Fruit fly (Drosophila melanogaster): Measurements from ENCODE around the gene CG31883.

CG31883 gene

DNA sequence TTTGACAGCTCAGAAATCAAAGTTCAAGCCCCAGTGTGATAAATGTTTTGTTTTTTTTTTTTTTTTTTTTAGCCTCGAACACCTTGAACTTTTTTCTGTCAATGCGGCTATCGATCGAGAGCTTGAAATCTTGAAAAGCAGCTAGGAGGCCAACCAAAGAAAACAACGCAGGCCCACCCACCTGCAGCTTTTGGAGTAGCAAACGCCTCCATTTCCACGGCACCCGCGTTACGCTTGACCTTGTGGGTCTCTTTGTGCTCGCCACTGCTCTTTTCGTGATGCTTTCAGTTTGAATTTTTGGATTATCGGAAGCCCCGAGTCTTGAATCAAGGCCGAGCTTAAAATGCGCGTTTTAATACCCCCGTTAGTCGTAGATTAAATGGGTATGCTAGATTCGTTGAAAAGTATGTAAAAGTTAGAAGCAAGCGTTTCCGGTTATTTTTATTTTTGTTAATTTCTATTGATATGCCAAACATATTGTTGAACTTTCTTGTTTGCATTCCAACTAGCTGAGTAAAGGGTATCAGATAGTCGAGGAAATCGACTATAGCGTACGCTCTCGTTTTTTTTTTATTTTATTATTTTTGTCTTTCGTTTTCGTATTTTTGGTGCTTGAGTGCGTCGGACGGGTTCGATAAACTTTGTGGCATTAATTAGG, 25.4 kb upstream of the CG31883 start:
- TF ChIP-seq Mnt (GFP tag; optimal IDR thresholded peaks at IDR 0.05) (no peak), bab1 (GFP tag; optimal IDR thresholded peaks at IDR 0.05) (peak; percentile 48), CG1620 (GFP tag; optimal IDR thresholded peaks at IDR 0.05) (no peak)

DNA sequence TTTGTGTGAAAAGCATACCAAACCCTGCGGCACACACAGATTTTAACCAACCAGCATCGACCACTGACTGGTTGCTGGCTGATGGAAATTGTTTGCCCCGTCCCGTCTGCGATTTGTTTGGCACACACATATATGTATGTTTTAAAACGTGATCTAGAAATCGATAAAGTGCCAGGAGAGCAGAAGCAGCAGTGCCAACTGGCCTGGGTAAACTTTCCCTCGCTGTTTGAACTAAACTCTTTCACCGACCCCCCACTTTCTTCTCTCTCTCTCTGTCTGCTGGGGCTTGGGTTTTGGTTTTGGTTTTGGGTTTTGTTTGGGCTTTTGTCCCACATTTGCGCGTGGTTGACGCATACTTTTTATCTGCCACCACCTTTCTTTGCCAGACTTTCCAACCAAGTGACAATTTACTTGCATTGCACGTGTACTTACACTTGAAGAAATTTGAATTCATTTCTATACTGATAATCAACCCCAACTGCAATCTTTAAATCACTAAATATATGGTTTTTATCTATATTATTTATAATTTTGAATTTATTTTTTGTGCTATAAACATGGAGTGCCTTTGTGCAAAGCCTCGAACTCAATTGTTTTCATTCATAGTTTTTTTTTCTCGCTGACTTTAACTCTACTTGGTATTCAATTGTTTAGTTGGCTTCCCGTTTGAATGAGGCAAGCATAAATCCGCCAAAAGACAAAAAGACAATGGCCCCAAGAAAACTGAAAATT, 22.8 kb upstream of the CG31883 start:
- peak; percentile 40 for TF ChIP-seq kay (GFP tag; ENCODE audit: borderline replicate concordance)
- TF ChIP-seq ovo (GFP tag; optimal IDR thresholded peaks at IDR 0.05), result no peak
- TF ChIP-seq CG12768 (GFP tag; optimal IDR thresholded peaks at IDR 0.05), result no peak

DNA sequence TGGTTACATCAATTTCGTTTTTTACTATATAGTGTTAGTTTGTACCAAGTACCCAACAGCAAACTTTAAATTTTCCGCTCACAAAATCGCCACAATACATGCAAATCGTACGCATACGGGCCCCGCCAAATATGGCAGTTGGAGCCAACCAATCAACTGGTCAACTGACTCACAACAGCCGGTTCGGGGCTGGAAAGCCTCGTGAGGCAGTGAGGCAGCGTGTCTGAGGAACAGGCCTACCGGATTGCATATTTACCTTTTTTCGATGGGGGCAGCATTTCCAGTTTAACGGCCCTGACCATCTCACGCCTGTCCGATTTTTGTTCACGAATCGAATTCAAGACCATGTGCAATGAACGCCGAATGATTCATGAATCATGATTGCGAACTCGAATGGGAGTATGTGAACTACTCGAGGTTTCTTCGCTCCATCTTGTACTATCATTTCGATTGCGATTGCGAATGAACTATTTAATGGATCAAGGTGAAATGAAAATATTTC, 21.7 kb upstream of the CG31883 start:
- TF ChIP-seq tj (GFP tag; optimal IDR thresholded peaks at IDR 0.05), result peak; percentile 50
- no peak for TF ChIP-seq CG7045 (GFP tag; optimal IDR thresholded peaks at IDR 0.05)

DNA sequence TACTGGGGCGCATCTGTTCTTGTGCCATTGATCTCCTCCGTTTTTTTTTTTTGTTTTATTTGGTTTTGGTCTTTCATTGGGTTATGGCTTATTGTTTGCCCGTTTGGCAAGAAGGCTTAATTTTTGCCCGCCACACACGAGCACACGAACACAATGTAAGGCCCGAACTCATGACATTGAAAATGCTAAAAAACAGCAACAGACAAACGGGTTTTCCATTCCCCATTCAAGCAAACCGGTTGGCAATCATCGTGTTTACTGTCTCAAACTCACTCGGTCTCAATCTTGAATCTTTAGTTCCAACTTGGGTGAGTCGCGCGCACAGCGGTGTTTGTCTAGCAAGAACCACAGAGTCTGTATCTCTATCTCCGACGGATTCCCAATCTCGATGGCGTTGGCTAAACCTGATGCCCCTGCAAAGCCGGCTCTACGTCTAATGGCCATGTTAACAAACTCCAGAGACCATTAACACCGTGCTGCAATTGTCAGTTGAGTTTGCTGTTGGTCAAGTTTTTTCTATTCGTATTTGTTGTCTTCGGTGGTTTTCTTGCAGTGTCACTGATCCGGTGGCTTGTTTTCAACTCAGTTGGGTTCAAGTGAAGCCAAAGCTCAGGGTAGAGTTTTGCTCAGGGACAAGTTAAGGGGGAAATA, 19.6 kb upstream of the CG31883 start:
- TF ChIP-seq pad (GFP tag; optimal IDR thresholded peaks at IDR 0.05) (no peak), CG33017 (tag; optimal IDR thresholded peaks at IDR 0.05) (no peak), Hr96 (GFP tag; optimal IDR thresholded peaks at IDR 0.05) (no peak), CG11617 (GFP tag; optimal IDR thresholded peaks at IDR 0.05) (no peak), toe (GFP tag; optimal IDR thresholded peaks at IDR 0.05) (no peak), tj (GFP tag; optimal IDR thresholded peaks at IDR 0.05) (no peak), Crg-1 (GFP tag; optimal IDR thresholded peaks at IDR 0.05) (no peak), CG7101 (tag; optimal IDR thresholded peaks at IDR 0.05) (no peak), CG5204 (GFP tag; optimal IDR thresholded peaks at IDR 0.05) (no peak), cic (GFP tag; optimal IDR thresholded peaks at IDR 0.05) (no peak)

DNA sequence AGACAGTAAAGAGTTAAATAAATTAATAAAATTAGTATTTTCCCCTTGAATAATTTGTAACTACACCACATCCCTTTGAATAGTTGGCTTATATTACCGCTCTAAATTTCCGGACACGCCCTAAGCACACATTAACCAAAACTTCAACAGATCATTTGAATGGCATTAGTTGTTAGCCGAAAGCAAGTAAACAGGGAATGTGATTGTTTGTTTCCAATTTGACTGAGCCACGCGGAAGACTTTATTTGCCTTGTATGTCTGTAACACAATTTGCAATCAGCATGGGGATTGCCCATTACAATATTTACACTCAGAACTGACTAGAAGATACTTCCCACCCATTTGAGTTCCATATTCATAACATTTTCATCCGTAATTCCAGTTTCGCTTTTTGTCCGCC, 18.7 kb upstream of the CG31883 start:
- TF ChIP-seq cic (GFP tag; optimal IDR thresholded peaks at IDR 0.05), result no peak
- peak; percentile 40 for TF ChIP-seq kay (GFP tag; ENCODE audit: borderline replicate concordance)

DNA sequence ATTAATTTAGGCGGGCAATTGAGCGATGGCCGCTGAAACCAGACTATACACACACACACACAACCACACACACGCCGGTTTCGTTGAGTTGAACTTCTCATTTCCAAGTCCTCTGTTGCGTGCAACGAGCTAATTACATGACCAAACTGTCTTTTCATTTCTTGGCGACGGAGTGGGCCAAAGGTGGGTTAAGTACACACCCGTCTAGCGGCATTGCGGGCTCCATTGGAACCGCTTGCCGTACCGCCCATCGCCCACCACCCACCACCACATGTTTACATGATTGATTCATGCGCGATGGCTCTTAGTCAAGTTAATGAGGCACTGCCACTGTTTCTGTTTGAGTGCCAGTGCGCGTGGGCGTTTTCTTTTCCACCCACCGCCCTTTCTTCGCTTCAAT, 17.9 kb upstream of the CG31883 start:
- TF ChIP-seq kay (GFP tag; ENCODE audit: borderline replicate concordance) (no peak), Crg-1 (GFP tag; optimal IDR thresholded peaks at IDR 0.05) (no peak), CG7101 (tag; optimal IDR thresholded peaks at IDR 0.05) (no peak), toe (GFP tag; optimal IDR thresholded peaks at IDR 0.05) (no peak), Clk (GFP tag; optimal IDR thresholded peaks at IDR 0.05) (no peak), CG11617 (GFP tag; optimal IDR thresholded peaks at IDR 0.05) (no peak), bab1 (GFP tag; optimal IDR thresholded peaks at IDR 0.05) (no peak), CG5204 (GFP tag; optimal IDR thresholded peaks at IDR 0.05) (no peak), CG33017 (tag; optimal IDR thresholded peaks at IDR 0.05) (no peak), CG12768 (GFP tag; optimal IDR thresholded peaks at IDR 0.05) (no peak)

DNA sequence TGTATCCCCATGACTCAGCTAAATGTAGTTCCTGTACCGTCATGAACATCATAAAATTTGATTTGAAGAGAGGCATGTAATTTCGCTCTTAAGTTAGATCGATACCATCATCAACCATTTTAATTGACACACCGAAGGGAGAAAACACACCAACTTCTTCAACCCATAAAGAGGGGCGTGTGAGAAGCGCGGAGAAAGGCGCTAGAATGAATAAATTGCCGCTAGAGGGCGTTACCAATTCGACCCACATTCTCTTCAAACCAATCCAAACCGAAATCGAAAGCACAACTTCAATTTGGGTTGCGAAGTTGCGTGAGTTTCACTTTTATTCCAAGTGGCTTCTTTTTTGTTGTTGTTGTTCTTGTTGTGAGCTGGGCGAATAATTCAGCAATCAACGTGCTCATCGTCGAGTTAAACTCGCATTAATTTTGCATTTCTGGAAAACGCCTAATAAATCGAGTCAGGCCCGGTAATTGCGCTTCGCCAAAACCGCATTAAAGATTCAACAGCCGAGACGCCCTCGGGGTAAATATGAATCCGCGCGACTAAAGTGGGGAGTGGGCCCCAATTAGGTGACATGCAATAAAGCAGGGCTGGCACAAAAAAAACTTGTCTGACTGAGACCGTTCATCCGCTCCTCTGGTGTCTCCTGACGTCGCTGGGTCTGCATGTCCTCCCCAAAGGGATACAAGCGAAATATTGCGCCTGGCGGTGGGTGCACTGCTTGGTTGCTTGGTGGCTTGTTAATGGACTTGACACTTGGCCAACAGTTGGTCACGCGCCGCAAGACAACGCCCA, 15.7 kb upstream of the CG31883 start:
- TF ChIP-seq kay (GFP tag; ENCODE audit: borderline replicate concordance), result peak; percentile 49
- peak in 1 of 2 experiments; percentile 8 for TF ChIP-seq cnc (optimal IDR thresholded peaks at IDR 0.05)
- TF ChIP-seq CG1620 (GFP tag; optimal IDR thresholded peaks at IDR 0.05), result no peak

DNA sequence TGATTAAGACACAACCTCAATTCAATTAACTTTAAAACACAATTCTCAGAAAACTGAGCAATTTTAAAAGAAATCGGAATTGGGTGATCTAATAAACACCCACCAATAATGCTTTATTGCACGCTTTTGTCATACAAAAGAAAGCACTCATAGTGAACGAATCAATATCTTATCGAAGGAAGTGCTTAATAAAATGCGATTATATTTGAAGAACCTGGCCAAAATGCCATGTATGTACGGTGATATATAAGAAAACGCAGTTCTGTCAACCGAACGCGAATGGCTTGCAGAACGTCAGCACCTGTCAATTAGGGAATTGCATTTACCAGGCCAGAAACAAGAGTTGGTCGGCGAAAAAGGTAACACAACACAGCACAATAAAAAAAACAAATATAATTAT, 14.5 kb upstream of the CG31883 start:
- peak; percentile 9 for TF ChIP-seq kay (GFP tag; ENCODE audit: borderline replicate concordance)
- TF ChIP-seq CG1620 (GFP tag; optimal IDR thresholded peaks at IDR 0.05), result no peak
- no peak for TF ChIP-seq cnc (optimal IDR thresholded peaks at IDR 0.05)
- peak; percentile 48 for TF ChIP-seq cic (GFP tag; optimal IDR thresholded peaks at IDR 0.05)
- TF ChIP-seq pad (GFP tag; optimal IDR thresholded peaks at IDR 0.05), result no peak
- TF ChIP-seq bab1 (GFP tag; optimal IDR thresholded peaks at IDR 0.05), result no peak
- TF ChIP-seq Mnt (GFP tag; optimal IDR thresholded peaks at IDR 0.05), result peak; percentile 26
- TF ChIP-seq CG33017 (tag; optimal IDR thresholded peaks at IDR 0.05), result peak; percentile 15
- TF ChIP-seq toe (GFP tag; optimal IDR thresholded peaks at IDR 0.05), result no peak
- TF ChIP-seq CG12768 (GFP tag; optimal IDR thresholded peaks at IDR 0.05), result no peak
- no peak for TF ChIP-seq tj (GFP tag; optimal IDR thresholded peaks at IDR 0.05)
- TF ChIP-seq Clk (GFP tag; optimal IDR thresholded peaks at IDR 0.05), result no peak
- no peak for TF ChIP-seq CG7101 (tag; optimal IDR thresholded peaks at IDR 0.05)
- no peak for TF ChIP-seq ovo (GFP tag; optimal IDR thresholded peaks at IDR 0.05)
- TF ChIP-seq CG5204 (GFP tag; optimal IDR thresholded peaks at IDR 0.05), result no peak

Data from whole organism, adult.